Worm (Caenorhabditis elegans) whole organism, mixed stage, embryonic: Measurements from ENCODE around the gene nhr-63.

Experiments
- blmp-1 ChIP-seq: fragments of 150-350 bp; optimal IDR thresholded peaks from 2 replicates; lab custom pipeline; 2014; ENCODE audit warnings: missing biosample characterization, missing genetic modification characterization
- ces-1 ChIP-seq: fragments of 150-350 bp; optimal IDR thresholded peaks from 2 replicates; lab custom pipeline; 2014; ENCODE audit warnings: missing biosample characterization, missing genetic modification reagents, missing genetic modification characterization
- elt-3 ChIP-seq: fragments of 150-350 bp; optimal IDR thresholded peaks from 2 replicates; lab custom pipeline; 2014; ENCODE audit warnings: missing biosample characterization, missing genetic modification characterization
- lin-32 ChIP-seq: fragments of 200-800 bp; sonication (Bioruptor generic); optimal IDR thresholded peaks from 2 replicates; lab custom pipeline; 2018; ENCODE audit warnings: mild to moderate bottlenecking, missing genetic modification characterization, missing compliant biosample characterization
- lsy-2 ChIP-seq: fragments of 150-350 bp; optimal IDR thresholded peaks from 2 replicates; lab custom pipeline; 2014; ENCODE audit warnings: missing biosample characterization, missing genetic modification characterization
- mep-1 ChIP-seq: fragments of 150-350 bp; optimal IDR thresholded peaks from 2 replicates; lab custom pipeline; 2017; ENCODE audit warnings: missing biosample characterization, missing genetic modification reagents, missing genetic modification characterization, inconsistent platforms
- nhr-12 ChIP-seq: fragments of 150-350 bp; optimal IDR thresholded peaks from 2 replicates; lab custom pipeline; 2014; ENCODE audit warnings: missing biosample characterization, missing genetic modification characterization
- nhr-237 ChIP-seq: fragments of 150-350 bp; optimal IDR thresholded peaks from 2 replicates; lab custom pipeline; 2014; ENCODE audit warnings: missing biosample characterization, missing genetic modification characterization
- nhr-28 ChIP-seq: fragments of 150-350 bp; optimal IDR thresholded peaks from 2 replicates; lab custom pipeline; 2014; ENCODE audit warnings: missing biosample characterization, missing genetic modification characterization
- nhr-76 ChIP-seq: sonication (generic microtip); optimal IDR thresholded peaks from 2 replicates; lab custom pipeline; 2017; ENCODE audit warnings: missing biosample characterization, missing genetic modification characterization
- pha-4 ChIP-seq: fragments of 150-350 bp; optimal IDR thresholded peaks from 2 replicates; lab custom pipeline; 2018; ENCODE audit warnings: missing biosample characterization, missing genetic modification reagents, missing genetic modification characterization
- unc-39 ChIP-seq: fragments of 150-350 bp; optimal IDR thresholded peaks from 2 replicates; lab custom pipeline; 2014; ENCODE audit warnings: missing biosample characterization, missing genetic modification characterization
- unc-62 ChIP-seq: fragments of 150-350 bp; optimal IDR thresholded peaks from 2 replicates; lab custom pipeline; 2014; ENCODE audit warnings: missing biosample characterization, missing genetic modification reagents, missing genetic modification characterization
- ztf-11 ChIP-seq: fragments of 150-350 bp; optimal IDR thresholded peaks from 2 replicates; lab custom pipeline; 2014; ENCODE audit warnings: missing biosample characterization, missing genetic modification characterization

DNA sequence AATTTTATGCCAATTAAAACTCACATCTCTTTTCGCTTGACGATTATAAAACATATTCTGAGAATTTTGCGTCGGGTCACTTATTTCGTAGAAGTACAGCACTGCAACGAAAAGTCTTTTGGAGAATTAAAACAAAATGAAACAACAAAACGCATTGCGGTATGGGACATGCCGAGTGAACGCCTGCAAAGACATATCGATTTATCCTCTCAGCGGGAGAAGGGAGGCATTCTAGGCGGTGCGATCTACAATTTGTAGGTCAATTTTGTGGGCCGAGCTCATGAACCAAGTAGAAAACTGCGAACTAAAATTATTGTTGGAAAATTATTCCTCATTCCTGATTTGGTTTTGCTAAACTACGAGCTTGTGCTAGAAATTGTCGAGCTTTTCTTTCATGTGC, 51.0 kb downstream of the nhr-63 start, which contains the start of gene F14H3.3:
- TF ChIP-seq nhr-12: no peak
- no peak for TF ChIP-seq unc-62 (GFP tag; lab: Kevin White, UChicago)
- no peak for TF ChIP-seq ces-1
- TF ChIP-seq blmp-1 (tag; lab: Kevin White, UChicago): no peak
- TF ChIP-seq elt-3: no peak
- TF ChIP-seq nhr-28: no peak
- no peak for TF ChIP-seq ztf-11 (tag; lab: Kevin White, UChicago)
- TF ChIP-seq mep-1 (tag; lab: Kevin White, UChicago): no peak
- TF ChIP-seq pha-4 (tag; lab: Kevin White, UChicago): no peak
- no peak for TF ChIP-seq lin-32 (GFP tag; lab: Kevin White, UChicago)
- TF ChIP-seq unc-39 (tag; lab: Kevin White, UChicago): no peak
- TF ChIP-seq lsy-2 (tag; lab: Kevin White, UChicago): no peak
- no peak for TF ChIP-seq nhr-237 (tag; lab: Kevin White, UChicago)
- TF ChIP-seq nhr-76: no peak
